Fruit fly (Drosophila melanogaster): ENCODE data around the gene comm.

- TF ChIP-seq psq (optimal IDR thresholded peaks at IDR 0.05), result no peak
- no peak for TF ChIP-seq usp (GFP tag; optimal IDR thresholded peaks at IDR 0.05)
- TF ChIP-seq EcR (GFP tag; optimal IDR thresholded peaks at IDR 0.05), result no peak
- TF ChIP-seq CG8478 (optimal IDR thresholded peaks at IDR 0.05), result no peak
- TF ChIP-seq pan (optimal IDR thresholded peaks at IDR 0.05), result no peak
- no peak for TF ChIP-seq Dll (optimal IDR thresholded peaks at IDR 0.05)
These were observed 20.2 kb upstream of the comm start for dm6 chr3L:15748376-15748955.
